Worm (Caenorhabditis elegans) whole organism, young adult: ENCODE data around the gene bath-10.

Experiments used
- B0336.3 ChIP-seq: fragments of 200-800 bp; sonication (Bioruptor generic); IDR thresholded peaks from 2 replicates; pipeline ENCODE4 v1.3.6; 2022; ENCODE audit warnings: missing genetic modification characterization, missing compliant biosample characterization
- D2030.7 ChIP-seq: fragments of 200-800 bp; sonication (Bioruptor generic); IDR thresholded peaks from 2 replicates; pipeline ENCODE4 v1.3.6; 2022; ENCODE audit warnings: missing genetic modification reagents, missing genetic modification characterization, missing compliant biosample characterization
- F10E7.11 ChIP-seq: sonication (generic microtip); optimal IDR thresholded peaks from 2 replicates; lab custom pipeline; 2017; ENCODE audit warnings: mild to moderate bottlenecking, missing genetic modification characterization, moderate library complexity, missing compliant biosample characterization
- F33H1.4 ChIP-seq: fragments of 200-800 bp; sonication (Bioruptor generic); IDR thresholded peaks from 2 replicates; pipeline ENCODE4 v1.3.6; 2022; ENCODE audit warnings: missing genetic modification reagents, missing genetic modification characterization, missing compliant biosample characterization
- F49E8.2 ChIP-seq: sonication (generic microtip); optimal IDR thresholded peaks from 3 replicates; lab custom pipeline; 2017; ENCODE audit warnings: missing genetic modification characterization, mild to moderate bottlenecking, missing compliant biosample characterization, antibody characterized with exemption, moderate library complexity; ENCODE audit not compliant: insufficient read depth
- F57A8.1 ChIP-seq: fragments of 200-800 bp; sonication (Bioruptor generic); optimal IDR thresholded peaks from 2 replicates; lab custom pipeline; 2018; ENCODE audit warnings: mild to moderate bottlenecking, missing genetic modification characterization, moderate library complexity, missing compliant biosample characterization
- Y53F4B.3 ChIP-seq: fragments of 200-800 bp; sonication (Bioruptor generic); IDR thresholded peaks from 2 replicates; pipeline ENCODE4 v1.3.6; 2022; ENCODE audit warnings: missing genetic modification reagents, missing genetic modification characterization, missing compliant biosample characterization
- Y79H2A.3 ChIP-seq: fragments of 200-800 bp; sonication (Bioruptor generic); conservative IDR thresholded peaks from 2 replicates; pipeline ENCODE4 v1.3.6; 2022; ENCODE audit warnings: missing genetic modification reagents, missing genetic modification characterization, missing compliant biosample characterization
- ZK185.1 ChIP-seq: sonication (generic microtip); optimal IDR thresholded peaks from 2 replicates; lab custom pipeline; 2016; ENCODE audit warnings: mild to moderate bottlenecking, missing genetic modification characterization, missing compliant biosample characterization; ENCODE audit not compliant: poor library complexity, severe bottlenecking
- akir-1 ChIP-seq: fragments of 200-800 bp; sonication (Bioruptor generic); optimal IDR thresholded peaks from 2 replicates; lab custom pipeline; 2018; ENCODE audit warnings: mild to moderate bottlenecking, missing genetic modification characterization, moderate library complexity, missing compliant biosample characterization
- aptf-2 ChIP-seq: fragments of 200-800 bp; sonication (Bioruptor generic); conservative IDR thresholded peaks from 2 replicates; pipeline ENCODE4 v1.3.6; 2022; ENCODE audit warnings: missing genetic modification reagents, missing genetic modification characterization, missing compliant biosample characterization
- aptf-3 ChIP-seq: fragments of 200-800 bp; sonication (Bioruptor generic); IDR thresholded peaks from 2 replicates; pipeline ENCODE4 v1.3.6; 2022; ENCODE audit warnings: missing genetic modification characterization, missing compliant biosample characterization
- attf-6 ChIP-seq: fragments of 200-800 bp; sonication (Bioruptor generic); IDR thresholded peaks from 2 replicates; pipeline ENCODE4 v1.3.6; 2022; ENCODE audit warnings: missing genetic modification reagents, missing genetic modification characterization, missing compliant biosample characterization
- bed-1 ChIP-seq: fragments of 200-800 bp; sonication (Bioruptor generic); IDR thresholded peaks from 2 replicates; pipeline ENCODE4 v1.3.6; 2022; ENCODE audit warnings: missing genetic modification reagents, missing genetic modification characterization, missing compliant biosample characterization
- bed-2 ChIP-seq: fragments of 200-800 bp; sonication (Bioruptor generic); IDR thresholded peaks from 2 replicates; pipeline ENCODE4 v1.3.6; 2022; ENCODE audit warnings: missing genetic modification reagents, missing genetic modification characterization, missing compliant biosample characterization
- cebp-2 ChIP-seq: fragments of 200-800 bp; sonication (Bioruptor generic); IDR thresholded peaks from 2 replicates; pipeline ENCODE4 v1.3.6; 2022; ENCODE audit warnings: missing genetic modification characterization, missing compliant biosample characterization
- ceh-100 ChIP-seq: fragments of 200-800 bp; sonication (Bioruptor generic); IDR thresholded peaks from 2 replicates; pipeline ENCODE4 v1.3.6; 2022; ENCODE audit warnings: missing genetic modification reagents, missing genetic modification characterization, missing compliant biosample characterization
- ceh-27 ChIP-seq: fragments of 200-800 bp; sonication (Bioruptor generic); optimal IDR thresholded peaks from 2 replicates; lab custom pipeline; 2018; ENCODE audit warnings: mild to moderate bottlenecking, missing genetic modification characterization, moderate library complexity, missing compliant biosample characterization
- chd-7 ChIP-seq: sonication (generic microtip); optimal IDR thresholded peaks from 2 replicates; lab custom pipeline; 2016; ENCODE audit warnings: mild to moderate bottlenecking, missing genetic modification characterization, moderate library complexity, missing compliant biosample characterization
- die-1 ChIP-seq: sonication (generic microtip); optimal IDR thresholded peaks from 2 replicates; lab custom pipeline; 2016; ENCODE audit warnings: missing genotype, mild to moderate bottlenecking, missing genetic modification characterization, missing compliant biosample characterization
- dpff-1 ChIP-seq: sonication (generic microtip); optimal IDR thresholded peaks from 2 replicates; lab custom pipeline; 2017; ENCODE audit warnings: mild to moderate bottlenecking, missing genetic modification characterization, missing compliant biosample characterization
- efl-1 ChIP-seq: fragments of 150-350 bp; optimal IDR thresholded peaks from 2 replicates; lab custom pipeline; 2014; ENCODE audit warnings: missing biosample characterization, missing genetic modification reagents, missing genetic modification characterization
- egl-18 ChIP-seq: fragments of 200-800 bp; sonication (Bioruptor generic); IDR thresholded peaks from 2 replicates; pipeline ENCODE4 v1.3.6; 2022; ENCODE audit warnings: missing genetic modification reagents, missing genetic modification characterization, missing compliant biosample characterization
- ets-4 ChIP-seq: fragments of 200-800 bp; sonication (Bioruptor generic); optimal IDR thresholded peaks from 2 replicates; lab custom pipeline; 2018; ENCODE audit warnings: mild to moderate bottlenecking, missing genetic modification characterization, missing compliant biosample characterization
- hlh-12 ChIP-seq: sonication (generic microtip); optimal IDR thresholded peaks from 2 replicates; lab custom pipeline; 2016; ENCODE audit warnings: missing genetic modification characterization, missing compliant biosample characterization
- hlh-26 ChIP-seq: fragments of 200-800 bp; sonication (Bioruptor generic); conservative IDR thresholded peaks from 2 replicates; pipeline ENCODE4 v1.3.6; 2022; ENCODE audit warnings: missing genetic modification reagents, missing genetic modification characterization, missing compliant biosample characterization
- hmg-1.2 ChIP-seq: fragments of 200-800 bp; sonication (Bioruptor generic); IDR thresholded peaks from 2 replicates; pipeline ENCODE4 v1.3.6; 2022; ENCODE audit warnings: missing genetic modification reagents, missing genetic modification characterization, missing compliant biosample characterization
- hmg-20 ChIP-seq: fragments of 200-800 bp; sonication (Bioruptor generic); IDR thresholded peaks from 2 replicates; pipeline ENCODE4 v1.3.6; 2022; ENCODE audit warnings: missing genetic modification reagents, missing genetic modification characterization, missing compliant biosample characterization
- hsf-1 ChIP-seq: fragments of 200-800 bp; sonication (Bioruptor generic); IDR thresholded peaks from 2 replicates; pipeline ENCODE4 v1.3.6; 2022; ENCODE audit warnings: missing genetic modification reagents, missing genetic modification characterization, missing compliant biosample characterization
- lag-1 ChIP-seq: fragments of 200-800 bp; sonication (Bioruptor generic); IDR thresholded peaks from 2 replicates; pipeline ENCODE4 v1.3.6; 2022; ENCODE audit warnings: missing genetic modification reagents, missing genetic modification characterization, missing compliant biosample characterization
- let-607 ChIP-seq, 2 experiments: fragments of 200-800 bp in 1 of 2; sonication (Bioruptor generic) in 1 of 2; sonication (generic microtip) in 1 of 2; optimal IDR thresholded peaks; 2 replicates each; lab custom pipeline; 2016 to 2018; ENCODE audit warnings: mild to moderate bottlenecking in 2 of 2, missing compliant biosample characterization in 2 of 2, missing genetic modification characterization in 2 of 2, moderate library complexity in 2 of 2, missing genotype in 1 of 2
- lin-54 ChIP-seq: fragments of 200-800 bp; sonication (Bioruptor generic); optimal IDR thresholded peaks from 2 replicates; lab custom pipeline; 2018; ENCODE audit warnings: mild to moderate bottlenecking, missing genetic modification characterization, missing compliant biosample characterization
- lir-1 ChIP-seq: fragments of 200-800 bp; sonication (Bioruptor generic); conservative IDR thresholded peaks from 2 replicates; pipeline ENCODE4 v1.3.6; 2022; ENCODE audit warnings: missing genetic modification reagents, missing genetic modification characterization, missing compliant biosample characterization
- madf-3 ChIP-seq: fragments of 200-800 bp; sonication (Bioruptor generic); IDR thresholded peaks from 2 replicates; pipeline ENCODE4 v1.3.6; 2022; ENCODE audit warnings: missing genetic modification reagents, missing genetic modification characterization, missing compliant biosample characterization
- madf-6 ChIP-seq: fragments of 200-800 bp; sonication (Bioruptor generic); IDR thresholded peaks from 2 replicates; pipeline ENCODE4 v1.3.6; 2022; ENCODE audit warnings: missing genetic modification reagents, missing genetic modification characterization, missing compliant biosample characterization
- nfya-2 ChIP-seq: fragments of 200-800 bp; sonication (Bioruptor generic); IDR thresholded peaks from 2 replicates; pipeline ENCODE4 v1.3.6; 2022; ENCODE audit warnings: missing genetic modification reagents, missing genetic modification characterization, missing compliant biosample characterization
- nfyb-1 ChIP-seq: fragments of 200-800 bp; sonication (Bioruptor generic); IDR thresholded peaks from 2 replicates; pipeline ENCODE4 v1.3.6; 2022; ENCODE audit warnings: missing genetic modification reagents, missing genetic modification characterization, missing compliant biosample characterization
- nhr-179 ChIP-seq: sonication (generic microtip); optimal IDR thresholded peaks from 2 replicates; lab custom pipeline; 2016; ENCODE audit warnings: mild to moderate bottlenecking, missing genetic modification characterization, missing compliant biosample characterization
- rcor-1 ChIP-seq: fragments of 200-800 bp; sonication (Bioruptor generic); IDR thresholded peaks from 2 replicates; pipeline ENCODE4 v1.3.6; 2022; ENCODE audit warnings: missing genetic modification reagents, missing genetic modification characterization, missing compliant biosample characterization
- sea-2 ChIP-seq: fragments of 200-800 bp; sonication (Bioruptor generic); IDR thresholded peaks from 2 replicates; pipeline ENCODE4 v1.3.6; 2022; ENCODE audit warnings: missing genetic modification characterization, missing compliant biosample characterization
- snpc-1.3 ChIP-seq: sonication (generic microtip); optimal IDR thresholded peaks from 2 replicates; lab custom pipeline; 2017; ENCODE audit warnings: missing genetic modification characterization, mild to moderate bottlenecking, missing compliant biosample characterization, antibody characterized with exemption, moderate library complexity, missing genotype, missing genetic modification reagents; ENCODE audit not compliant: insufficient read depth
- tbp1 ChIP-seq: fragments of 200-800 bp; sonication (Bioruptor generic); optimal IDR thresholded peaks from 2 replicates; lab custom pipeline; 2018; ENCODE audit warnings: mild to moderate bottlenecking, missing genetic modification characterization, missing compliant biosample characterization
- unc-130 ChIP-seq: sonication (generic microtip); optimal IDR thresholded peaks from 2 replicates; lab custom pipeline; 2016; ENCODE audit warnings: missing genetic modification reagents, missing genetic modification characterization, missing compliant biosample characterization
- xnd-1 ChIP-seq: sonication (generic microtip); optimal IDR thresholded peaks from 2 replicates; lab custom pipeline; 2016; ENCODE audit warnings: missing genotype, missing genetic modification reagents, missing genetic modification characterization, missing compliant biosample characterization
- zim-3 ChIP-seq: sonication (generic microtip); optimal IDR thresholded peaks from 2 replicates; lab custom pipeline; 2017; ENCODE audit warnings: mild to moderate bottlenecking, missing genetic modification characterization, moderate library complexity, missing compliant biosample characterization
- ztf-18 ChIP-seq: sonication (generic microtip); optimal IDR thresholded peaks from 2 replicates; lab custom pipeline; 2016; ENCODE audit warnings: missing genotype, mild to moderate bottlenecking, missing genetic modification characterization, missing compliant biosample characterization
- ztf-28 ChIP-seq: fragments of 200-800 bp; sonication (Bioruptor generic); IDR thresholded peaks from 2 replicates; pipeline ENCODE4 v1.3.6; 2022; ENCODE audit warnings: missing genetic modification reagents, missing genetic modification characterization, missing compliant biosample characterization

The bath-10 gene

ce11 chrII:3367100-3367499 is 7.8 kb upstream of the bath-10 start, which contains the start of gene Y49F6C.6:
TSS of gene Y49F6C.6 (minus strand) at chrII:3367200.
- no peak for TF ChIP-seq Y53F4B.3 (GFP tag; lab: Robert Waterston, UW)
- no peak for TF ChIP-seq F49E8.2 (tag; lab: Kevin White, UChicago)
- TF ChIP-seq lir-1 (GFP tag; lab: Robert Waterston, UW) = no peak
- no peak for TF ChIP-seq hsf-1 (GFP tag; lab: Robert Waterston, UW)
- no peak for TF ChIP-seq sea-2 (GFP tag; lab: Robert Waterston, UW)
- no peak for TF ChIP-seq hlh-26 (GFP tag; lab: Robert Waterston, UW)
- no peak for TF ChIP-seq Y79H2A.3
- no peak for TF ChIP-seq ZK185.1
- no peak for TF ChIP-seq ztf-28 (GFP tag; lab: Robert Waterston, UW)
- TF ChIP-seq bed-1 (GFP tag; lab: Robert Waterston, UW) = no peak
- no peak for TF ChIP-seq cebp-2 (GFP tag; lab: Robert Waterston, UW)
- TF ChIP-seq tbp1 = no peak
- TF ChIP-seq lag-1 = no peak
- no peak for TF ChIP-seq attf-6
- TF ChIP-seq unc-130 (GFP tag; lab: Kevin White, UChicago) = no peak
- no peak for TF ChIP-seq hlh-12 (tag; lab: Kevin White, UChicago)
- no peak for TF ChIP-seq bed-2
- no peak for TF ChIP-seq rcor-1 (GFP tag; lab: Robert Waterston, UW)
- TF ChIP-seq nhr-179 (tag; lab: Kevin White, UChicago) = no peak
- no peak for TF ChIP-seq madf-3 (GFP tag; lab: Robert Waterston, UW)

- no peak for TF ChIP-seq die-1 (tag; lab: Kevin White, UChicago)
- TF ChIP-seq hmg-20 = no peak
- TF ChIP-seq madf-3 (GFP tag; lab: Robert Waterston, UW) = no peak
- no peak for TF ChIP-seq snpc-1.3 (tag; lab: Kevin White, UChicago)
- TF ChIP-seq dpff-1 (tag; lab: Kevin White, UChicago) = no peak
- TF ChIP-seq ceh-27 (GFP tag; lab: Kevin White, UChicago) = no peak
- no peak for TF ChIP-seq F57A8.1
- no peak for TF ChIP-seq zim-3
- TF ChIP-seq let-607 (tag; optimal IDR thresholded peaks at IDR 0.05; lab: Kevin White, UChicago) = no peak
- no peak for TF ChIP-seq nfya-2 (GFP tag; lab: Robert Waterston, UW)
- no peak for TF ChIP-seq ets-4 (GFP tag; lab: Kevin White, UChicago)
- TF ChIP-seq F33H1.4 = no peak
- TF ChIP-seq B0336.3 (GFP tag; lab: Robert Waterston, UW) = no peak
- TF ChIP-seq akir-1 (GFP tag; lab: Kevin White, UChicago) = no peak
- no peak for TF ChIP-seq hlh-12 (tag; lab: Kevin White, UChicago)
- TF ChIP-seq ztf-18 (tag; lab: Kevin White, UChicago) = no peak
Measured at ce11 chrII:3368097-3368496, 6.8 kb upstream of the bath-10 start, which contains the start of gene Y49F6C.7. TSS of gene Y49F6C.7 (minus strand) at chrII:3368197.

ce11 chrII:3370061-3370460 is 4.8 kb upstream of the bath-10 start, which contains the start of gene Y49F6C.8:
TSS of gene Y49F6C.8 (minus strand) at chrII:3370111.
- peak; percentile 59; the same call in 1 of the 2 replicates for TF ChIP-seq hmg-1.2 (GFP tag; lab: Robert Waterston, UW)
- TF ChIP-seq F10E7.11 = no peak
- TF ChIP-seq D2030.7 = no peak; the same call in 1 of the 2 replicates
- peak; percentile 72 for TF ChIP-seq madf-6 (GFP tag; lab: Robert Waterston, UW)
- TF ChIP-seq nfyb-1 = peak; percentile 94
- peak; percentile 30 for TF ChIP-seq efl-1
- TF ChIP-seq chd-7 (tag; lab: Kevin White, UChicago) = no peak
- TF ChIP-seq lin-54 (GFP tag; lab: Kevin White, UChicago) = no peak
- TF ChIP-seq xnd-1 (tag; lab: Kevin White, UChicago) = peak; percentile 8
- TF ChIP-seq hmg-20 = no peak
- no peak for TF ChIP-seq ceh-100 (GFP tag; lab: Robert Waterston, UW)
- TF ChIP-seq aptf-2 (GFP tag; lab: Robert Waterston, UW) = peak; percentile 98
- TF ChIP-seq egl-18 (GFP tag; lab: Robert Waterston, UW) = no peak
- TF ChIP-seq aptf-3 = peak; percentile 85; the same call in 1 of the 2 replicates
- TF ChIP-seq, all 124 proteins: peak for 7
